Worm (Caenorhabditis elegans): ENCODE results near the gene mrps-24.
A peak's percentile ranks its signal among the peaks of the same experiment; 100 is the strongest.

The mrps-24 gene

ce11 chrIV:7754114-7754513 lies 44.3 kb downstream of the mrps-24 start:
- TF ChIP-seq T26A8.4 (GFP tag; IDR thresholded peaks at IDR 0.05) (0 out of 2 replicates have a peak, but pooled peaks have one; percentile 47), unc-130 (GFP tag; optimal IDR thresholded peaks at IDR 0.05) (no peak), ZK337.2 (GFP tag; IDR thresholded peaks at IDR 0.05) (no peak), F26F4.8 (GFP tag; conservative IDR thresholded peaks at IDR 0.05) (no peak), egl-43 (GFP tag; IDR thresholded peaks at IDR 0.05) (peak; percentile 76), set-16 (GFP tag; IDR thresholded peaks at IDR 0.05) (peak; percentile 94), spr-1 (tag; optimal IDR thresholded peaks at IDR 0.05) (no peak), F10B5.3 (tag; optimal IDR thresholded peaks at IDR 0.05) (no peak), aha-1 (tag) (peak; percentile 21), madf-5 (GFP tag; IDR thresholded peaks at IDR 0.05) (0 out of 4 replicates have a peak, but pooled peaks of 1 of the 2 experiments have one; percentile 45), spr-3 (GFP tag; optimal IDR thresholded peaks at IDR 0.05) (peak; percentile 28)

DNA sequence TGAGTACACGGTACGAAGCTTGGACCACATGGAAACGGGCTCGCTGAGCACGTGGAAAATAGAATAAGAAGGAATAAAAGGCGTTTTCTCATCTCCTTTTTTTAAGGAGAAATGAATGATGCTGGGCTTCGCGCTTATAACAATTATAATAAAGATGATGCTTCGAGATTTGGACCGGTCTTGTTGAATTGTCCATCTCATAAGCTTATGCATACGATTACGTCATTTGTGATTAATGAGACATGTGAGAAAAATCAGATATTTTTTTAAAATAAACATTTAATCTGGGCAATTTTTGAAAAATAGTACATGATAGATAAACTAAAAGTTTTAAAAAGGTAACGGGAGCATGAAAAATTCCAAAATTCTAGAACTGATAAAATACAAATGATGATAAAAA lies 47.4 kb downstream of the mrps-24 start, which contains the start of gene C46A5.4:
Gene C46A5.4, minus strand, starts transcription at position 101 of the 400 bp plus-strand sequence.
- TF ChIP-seq ctbp-1 (GFP tag; IDR thresholded peaks at IDR 0.05) (no peak), attf-4 (tag; optimal IDR thresholded peaks at IDR 0.05) (no peak), lin-13 (GFP tag; optimal IDR thresholded peaks at IDR 0.05) (no peak), nhr-237 (tag; optimal IDR thresholded peaks at IDR 0.05) (no peak), mdl-1 (tag; optimal IDR thresholded peaks at IDR 0.05) (no peak), F10B5.3 (tag; optimal IDR thresholded peaks at IDR 0.05) (no peak), egl-27 (tag; optimal IDR thresholded peaks at IDR 0.05) (no peak), madf-9 (GFP tag; conservative IDR thresholded peaks at IDR 0.05) (no peak), Y48G9A.11 (GFP tag; IDR thresholded peaks at IDR 0.05) (no peak), mxl-3 (GFP tag; optimal IDR thresholded peaks at IDR 0.05) (no peak), daf-16 (GFP tag; optimal IDR thresholded peaks at IDR 0.05) (no peak), daf-16 (tag; optimal IDR thresholded peaks at IDR 0.05) (no peak), jun-1 (tag; optimal IDR thresholded peaks at IDR 0.05) (no peak), hlh-30 (tag; optimal IDR thresholded peaks at IDR 0.05; ENCODE audit: insufficient read depth) (no peak), ceh-32 (tag; optimal IDR thresholded peaks at IDR 0.05; ENCODE audit: poor library complexity) (no peak), zip-2 (tag; optimal IDR thresholded peaks at IDR 0.05) (no peak), dpl-1 (GFP tag; optimal IDR thresholded peaks at IDR 0.05) (no peak), rbr-2 (tag; optimal IDR thresholded peaks at IDR 0.05) (no peak)

DNA sequence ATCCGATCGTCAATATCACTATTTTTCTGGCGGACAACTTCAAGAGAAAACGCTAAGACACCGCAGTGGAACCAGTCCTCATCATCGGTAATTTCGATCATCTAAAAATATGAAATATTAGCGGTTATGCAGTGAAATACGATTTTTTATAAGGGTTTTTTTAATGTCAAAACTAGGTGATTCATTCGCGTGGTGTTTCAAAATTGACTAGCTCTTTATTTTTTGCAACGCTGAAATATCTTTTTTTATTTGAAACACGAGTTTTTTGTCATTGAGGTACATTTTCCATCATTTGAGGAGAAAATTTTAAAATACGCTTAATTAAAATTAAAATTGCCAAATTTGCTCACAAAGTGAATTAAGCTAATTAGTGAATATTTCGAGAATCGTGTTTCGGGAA lies 49.7 kb downstream of the mrps-24 start, which contains the start of gene dsb-3:
Gene dsb-3, minus strand, starts transcription at position 101 of the 400 bp plus-strand sequence.
- no peak for TF ChIP-seq zfp-2 (tag; optimal IDR thresholded peaks at IDR 0.05)

DNA sequence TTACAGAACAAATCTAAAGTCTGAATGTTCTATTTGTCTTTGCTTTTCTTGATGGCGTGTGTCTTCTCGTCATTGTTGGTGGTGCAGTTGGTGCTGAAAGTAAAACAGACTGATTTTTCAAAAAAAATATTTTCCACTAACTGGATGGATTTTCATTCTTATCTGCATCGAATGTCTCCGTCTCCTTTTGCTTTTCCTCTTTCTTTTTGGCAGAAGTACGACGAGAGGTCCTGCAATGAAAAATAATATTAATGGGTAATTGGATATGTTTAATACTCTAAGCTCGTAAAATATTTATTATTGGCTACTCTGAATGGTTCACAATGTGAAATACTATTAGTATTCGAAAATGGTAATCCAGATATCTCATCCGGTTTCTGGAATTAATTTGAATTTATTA lies 50.3 kb downstream of the mrps-24 start, which contains the start of gene del-7:
Gene del-7, plus strand, starts transcription at position 301 of the 400 bp plus-strand sequence.
- TF ChIP-seq arid-1 (GFP tag; conservative IDR thresholded peaks at IDR 0.05) = no peak
- TF ChIP-seq rbr-2 (tag; optimal IDR thresholded peaks at IDR 0.05) = no peak
- TF ChIP-seq ztf-7 (tag; optimal IDR thresholded peaks at IDR 0.05) = no peak
- TF ChIP-seq lsy-2 (tag; optimal IDR thresholded peaks at IDR 0.05) = no peak
- TF ChIP-seq nhr-28 (tag; optimal IDR thresholded peaks at IDR 0.05) = no peak
- no peak for TF ChIP-seq T20F7.1 (GFP tag; optimal IDR thresholded peaks at IDR 0.05)
- no peak for TF ChIP-seq dmd-9 (GFP tag; IDR thresholded peaks at IDR 0.05)
- TF ChIP-seq lim-7 (GFP tag; IDR thresholded peaks at IDR 0.05) = no peak
- no peak for TF ChIP-seq ceh-62 (tag; optimal IDR thresholded peaks at IDR 0.05)
- TF ChIP-seq nhr-41 (GFP tag; IDR thresholded peaks at IDR 0.05) = no peak
- TF ChIP-seq sdz-12 (GFP tag; optimal IDR thresholded peaks at IDR 0.05) = no peak
- no peak for TF ChIP-seq nhr-10 (tag; optimal IDR thresholded peaks at IDR 0.05)

Measured in whole organism, L4 larva.